Fruit fly (Drosophila melanogaster): Measurements from ENCODE around the gene CG7394.

- no peak for TF ChIP-seq Usf (GFP tag; optimal IDR thresholded peaks at IDR 0.05)
- TF ChIP-seq bowl (GFP tag; IDR thresholded peaks at IDR 0.05) = no peak
These were observed 15.6 kb downstream of the CG7394 start, which contains the start of gene CG33271 for dm6 chr3L:11577395-11577794.

Data from whole organism, embryonic.